Worm (Caenorhabditis elegans) whole organism, young adult: ENCODE results near the gene hrpu-1.

ENCODE experiments used
- B0261.1 ChIP-seq: sonication (generic microtip); optimal IDR thresholded peaks from 2 replicates; lab custom pipeline; 2016; ENCODE audit warnings: mild to moderate bottlenecking, missing genetic modification characterization, moderate library complexity, missing compliant biosample characterization
- akir-1 ChIP-seq: fragments of 200-800 bp; sonication (Bioruptor generic); optimal IDR thresholded peaks from 2 replicates; lab custom pipeline; 2018; ENCODE audit warnings: mild to moderate bottlenecking, missing genetic modification characterization, moderate library complexity, missing compliant biosample characterization
- ama-1 ChIP-seq, 3 experiments: fragments of 150-350 bp in 1 of 3; sonication (generic microtip) in 2 of 3; optimal IDR thresholded peaks; 2 replicates each; lab custom pipeline; 2014 to 2018; ENCODE audit warnings: missing biosample characterization in 2 of 3, missing genetic modification characterization in 2 of 3, missing genetic modification reagents in 2 of 3
- ccch-3 ChIP-seq: fragments of 200-800 bp; sonication (Bioruptor generic); optimal IDR thresholded peaks from 2 replicates; lab custom pipeline; 2018; ENCODE audit warnings: mild to moderate bottlenecking, missing genetic modification characterization, missing compliant biosample characterization
- die-1 ChIP-seq: sonication (generic microtip); optimal IDR thresholded peaks from 2 replicates; lab custom pipeline; 2016; ENCODE audit warnings: missing genotype, mild to moderate bottlenecking, missing genetic modification characterization, missing compliant biosample characterization
- dpl-1 ChIP-seq: fragments of 150-350 bp; optimal IDR thresholded peaks from 2 replicates; lab custom pipeline; 2014; ENCODE audit warnings: missing biosample characterization, missing genetic modification reagents, missing genetic modification characterization
- fkh-3 ChIP-seq: sonication (generic microtip); optimal IDR thresholded peaks from 2 replicates; lab custom pipeline; 2016; ENCODE audit warnings: mild to moderate bottlenecking, missing genetic modification characterization, missing compliant biosample characterization
- lin-35 ChIP-seq, 3 experiments: fragments of 150-350 bp in 2 of 3; sonication (generic microtip) in 1 of 3; optimal IDR thresholded peaks; 2 replicates each; lab custom pipeline; 2014 to 2018; ENCODE audit warnings: missing biosample characterization in 3 of 3, missing genetic modification characterization in 3 of 3, missing genetic modification reagents in 3 of 3
- rec-8 ChIP-seq, 2 experiments: sonication (generic microtip); optimal IDR thresholded peaks; 2 replicates each; lab custom pipeline; 2016; ENCODE audit warnings: mild to moderate bottlenecking in 2 of 2, missing genetic modification characterization in 2 of 2, missing genetic modification reagents in 2 of 2, missing genotype in 2 of 2, missing biosample characterization in 1 of 2, missing compliant biosample characterization in 1 of 2, moderate library complexity in 1 of 2
- tlf-1 ChIP-seq: fragments of 200-800 bp; sonication (Bioruptor generic); optimal IDR thresholded peaks from 2 replicates; lab custom pipeline; 2018; ENCODE audit warnings: mild to moderate bottlenecking, missing genetic modification characterization, missing compliant biosample characterization
- unc-62 ChIP-seq: fragments of 150-350 bp; optimal IDR thresholded peaks from 2 replicates; lab custom pipeline; 2014; ENCODE audit warnings: missing biosample characterization, missing genetic modification reagents, missing genetic modification characterization
- ztf-3 ChIP-seq: fragments of 200-800 bp; sonication (Bioruptor generic); optimal IDR thresholded peaks from 2 replicates; lab custom pipeline; 2018; ENCODE audit warnings: mild to moderate bottlenecking, missing genetic modification characterization, missing compliant biosample characterization

- TF ChIP-seq unc-62 (GFP tag; lab: Kevin White, UChicago) (no peak), B0261.1 (tag; lab: Kevin White, UChicago) (no peak), tlf-1 (no peak), fkh-3 (tag; lab: Kevin White, UChicago) (no peak), die-1 (tag; lab: Kevin White, UChicago) (no peak), dpl-1 (GFP tag; lab: Kevin White, UChicago) (no peak), ccch-3 (GFP tag; lab: Kevin White, UChicago) (no peak), lin-35 (GFP tag; optimal IDR thresholded peaks at IDR 0.05; lab: Kevin White, UChicago) (no peak), akir-1 (no peak), ztf-3 (GFP tag; lab: Kevin White, UChicago) (no peak), ama-1 (optimal IDR thresholded peaks at IDR 0.05; lab: Kevin White, UChicago) (no peak), ama-1 (GFP tag; optimal IDR thresholded peaks at IDR 0.05; lab: Kevin White, UChicago) (no peak), rec-8 (tag; optimal IDR thresholded peaks at IDR 0.05; lab: Kevin White, UChicago) (no peak)
These were observed 27.1 kb upstream of the hrpu-1 start for ce11 chrIV:15012154-15012892.
